Fruit fly (Drosophila melanogaster): ENCODE measurements around the gene CG16713.
A peak's percentile ranks its signal among the peaks of the same experiment; 100 is the strongest.

Gene CG16713

dm6 chr2L:3648173-3648972 lies 46.8 kb downstream of the CG16713 start:
- TF ChIP-seq esn (GFP tag; optimal IDR thresholded peaks at IDR 0.05) = peak; percentile 23
- TF ChIP-seq CG8319 (GFP tag; optimal IDR thresholded peaks at IDR 0.05) = no peak
- TF ChIP-seq Eip75B (GFP tag; optimal IDR thresholded peaks at IDR 0.05) = no peak
- no peak for TF ChIP-seq lz (GFP tag; optimal IDR thresholded peaks at IDR 0.05)
- TF ChIP-seq CG34406 (GFP tag; optimal IDR thresholded peaks at IDR 0.05) = no peak
- peak; percentile 48 for TF ChIP-seq Eip78C (GFP tag)

- TF ChIP-seq CG8319 (GFP tag; optimal IDR thresholded peaks at IDR 0.05) = no peak
- peak; percentile 61 for TF ChIP-seq Sox102F (GFP tag; optimal IDR thresholded peaks at IDR 0.05)
- no peak for TF ChIP-seq CG10669 (GFP tag; optimal IDR thresholded peaks at IDR 0.05)
- TF ChIP-seq pdm3 (GFP tag; optimal IDR thresholded peaks at IDR 0.05) = peak; percentile 60
- peak; percentile 44 for TF ChIP-seq Met (GFP tag; optimal IDR thresholded peaks at IDR 0.05)
- TF ChIP-seq spab (GFP tag; optimal IDR thresholded peaks at IDR 0.05) = no peak
- TF ChIP-seq Hr4 (GFP tag; optimal IDR thresholded peaks at IDR 0.05) = peak; percentile 46
- peak; percentile 4 for TF ChIP-seq CG4318 (GFP tag; optimal IDR thresholded peaks at IDR 0.05)
- peak; percentile 34 for TF ChIP-seq Hr39 (GFP tag; optimal IDR thresholded peaks at IDR 0.05)
- peak; percentile 76 for TF ChIP-seq esn (GFP tag; optimal IDR thresholded peaks at IDR 0.05)
- TF ChIP-seq CG11902 (GFP tag; optimal IDR thresholded peaks at IDR 0.05) = no peak
- TF ChIP-seq CG15336 (GFP tag; IDR thresholded peaks at IDR 0.05) = peak; percentile 35; the same call in 1 of the 2 replicates
- peak; percentile 59 for TF ChIP-seq CG32006 (GFP tag; optimal IDR thresholded peaks at IDR 0.05)
- TF ChIP-seq dac (GFP tag; optimal IDR thresholded peaks at IDR 0.05) = no peak
- peak; percentile 1 for TF ChIP-seq topi (GFP tag; optimal IDR thresholded peaks at IDR 0.05)
- TF ChIP-seq CG3032 (tag; optimal IDR thresholded peaks at IDR 0.05) = no peak
- no peak for TF ChIP-seq Eip93F (GFP tag; optimal IDR thresholded peaks at IDR 0.05)
- TF ChIP-seq CG31627 (GFP tag; optimal IDR thresholded peaks at IDR 0.05) = peak; percentile 33
- TF ChIP-seq Lpt (GFP tag; optimal IDR thresholded peaks at IDR 0.05) = no peak
- TF ChIP-seq Gug (GFP tag; IDR thresholded peaks at IDR 0.05) = peak; percentile 43
- no peak for TF ChIP-seq CG1621 (tag; optimal IDR thresholded peaks at IDR 0.05)
- peak; percentile 36 for TF ChIP-seq lz (GFP tag; optimal IDR thresholded peaks at IDR 0.05)
- peak; percentile 49; the same call in 2 of the 3 replicates for TF ChIP-seq CG8119 (GFP tag; IDR thresholded peaks at IDR 0.05)
- no peak for TF ChIP-seq salr (GFP tag; optimal IDR thresholded peaks at IDR 0.05)
- peak; percentile 33; the same call in 1 of the 3 replicates for TF ChIP-seq CG6163 (GFP tag; IDR thresholded peaks at IDR 0.05)
- no peak; the same call in 1 of the 2 replicates for TF ChIP-seq CG11294 (GFP tag; IDR thresholded peaks at IDR 0.05)
- TF ChIP-seq net (GFP tag; optimal IDR thresholded peaks at IDR 0.05) = peak; percentile 26
- TF ChIP-seq cyc (GFP tag; optimal IDR thresholded peaks at IDR 0.05) = peak; percentile 14
- TF ChIP-seq CG10631 (GFP tag; optimal IDR thresholded peaks at IDR 0.05) = peak; percentile 12
- TF ChIP-seq CG11762 (GFP tag; optimal IDR thresholded peaks at IDR 0.05; ENCODE audit: insufficient read depth) = peak; percentile 36
- TF ChIP-seq CG6808 (GFP tag; optimal IDR thresholded peaks at IDR 0.05) = no peak
- TF ChIP-seq svp (GFP tag) = peak; percentile 80
- peak; percentile 39 for TF ChIP-seq Smox (GFP tag; optimal IDR thresholded peaks at IDR 0.05)
- TF ChIP-seq Eip78C (GFP tag) = peak; percentile 47
- no peak for TF ChIP-seq Hr38 (GFP tag; optimal IDR thresholded peaks at IDR 0.05)
- TF ChIP-seq CG6276 (GFP tag; optimal IDR thresholded peaks at IDR 0.05) = peak; percentile 53
- peak; percentile 33 for TF ChIP-seq CG34406 (GFP tag; optimal IDR thresholded peaks at IDR 0.05)
- peak; percentile 1 for TF ChIP-seq dsx (GFP tag; optimal IDR thresholded peaks at IDR 0.05; ENCODE audit: poor library complexity, severe bottlenecking)
- no peak for TF ChIP-seq CG9139 (GFP tag; optimal IDR thresholded peaks at IDR 0.05)
- TF ChIP-seq achi (GFP tag; optimal IDR thresholded peaks at IDR 0.05) = peak; percentile 10
- no peak for TF ChIP-seq Eip75B (GFP tag; optimal IDR thresholded peaks at IDR 0.05)
- no peak for TF ChIP-seq CG6792 (GFP tag; optimal IDR thresholded peaks at IDR 0.05)
- peak; percentile 65 for TF ChIP-seq Sox14 (GFP tag; optimal IDR thresholded peaks at IDR 0.05)
- TF ChIP-seq CG8632 (GFP tag; optimal IDR thresholded peaks at IDR 0.05) = peak; percentile 13
- TF ChIP-seq vri (GFP tag; optimal IDR thresholded peaks at IDR 0.05) = peak; percentile 86
- TF ChIP-seq Sox15 (GFP tag; optimal IDR thresholded peaks at IDR 0.05) = no peak
Measured at dm6 chr2L:3647521-3648172, 47.6 kb downstream of the CG16713 start.
